Fruit fly (Drosophila melanogaster) whole organism, pupa: ENCODE measurements around the gene Ptip.

Experiments
- CG10348 ChIP-seq: fragments of 200-800 bp; sonication (Bioruptor generic); IDR thresholded peaks from 2 replicates; pipeline ENCODE4 v1.3.6; 2022; ENCODE audit warnings: missing biosample characterization, missing genetic modification characterization
- CG12605 ChIP-seq: fragments of 200-800 bp; sonication (Bioruptor generic); IDR thresholded peaks from 2 replicates; pipeline ENCODE4 v1.3.6; 2022; ENCODE audit warnings: missing biosample characterization, missing genetic modification characterization
- CG13204 ChIP-seq: fragments of 200-800 bp; sonication (Bioruptor generic); optimal IDR thresholded peaks from 2 replicates; lab custom pipeline; 2018; ENCODE audit warnings: missing biosample characterization, mild to moderate bottlenecking, missing genetic modification characterization, moderate library complexity
- CG14655 ChIP-seq: fragments of 200-800 bp; sonication (Bioruptor generic); optimal IDR thresholded peaks from 3 replicates; lab custom pipeline; 2017; ENCODE audit warnings: mild to moderate bottlenecking, missing biosample characterization, missing genetic modification reagents, missing genetic modification characterization
- CG15710 ChIP-seq: fragments of 200-800 bp; sonication (Bioruptor generic); optimal IDR thresholded peaks from 2 replicates; lab custom pipeline; 2018; ENCODE audit warnings: missing biosample characterization, mild to moderate bottlenecking, missing genetic modification characterization, moderate library complexity
- CG17806 ChIP-seq: fragments of 200-800 bp; sonication (Bioruptor generic); optimal IDR thresholded peaks from 2 replicates; lab custom pipeline; 2018; ENCODE audit warnings: missing biosample characterization, mild to moderate bottlenecking, missing genetic modification characterization, moderate library complexity
- CG32121 ChIP-seq: fragments of 200-800 bp; sonication (Bioruptor generic); IDR thresholded peaks from 2 replicates; pipeline ENCODE4 v1.3.6; 2022; ENCODE audit warnings: missing biosample characterization, missing genetic modification characterization
- CG34367 ChIP-seq: fragments of 200-800 bp; sonication (Bioruptor generic); optimal IDR thresholded peaks from 2 replicates; lab custom pipeline; 2018; ENCODE audit warnings: missing biosample characterization, mild to moderate bottlenecking, missing genetic modification characterization
- CG4496 ChIP-seq: fragments of 200-800 bp; sonication (Bioruptor generic); IDR thresholded peaks from 3 replicates; pipeline ENCODE4 v1.3.6; 2022; ENCODE audit warnings: missing biosample characterization, missing genetic modification characterization
- CG8159 ChIP-seq: fragments of 200-800 bp; sonication (Bioruptor generic); optimal IDR thresholded peaks from 3 replicates; lab custom pipeline; 2018; ENCODE audit warnings: missing biosample characterization, mild to moderate bottlenecking, missing genetic modification characterization, moderate library complexity
- CG8301 ChIP-seq: fragments of 200-800 bp; sonication (Bioruptor generic); optimal IDR thresholded peaks from 2 replicates; lab custom pipeline; 2018; ENCODE audit warnings: missing biosample characterization, mild to moderate bottlenecking, missing genetic modification characterization
- CG9948 ChIP-seq: fragments of 200-800 bp; sonication (Bioruptor generic); optimal IDR thresholded peaks from 2 replicates; lab custom pipeline; 2018; ENCODE audit warnings: missing biosample characterization, mild to moderate bottlenecking, missing genetic modification characterization, moderate library complexity
- D1 ChIP-seq: fragments of 200-800 bp; sonication (Bioruptor generic); optimal IDR thresholded peaks from 2 replicates; lab custom pipeline; 2018; ENCODE audit warnings: missing biosample characterization, mild to moderate bottlenecking, missing genetic modification characterization, moderate library complexity
- EcR ChIP-seq: fragments of 200-800 bp; sonication (Bioruptor generic); optimal IDR thresholded peaks from 3 replicates; lab custom pipeline; 2019; ENCODE audit warnings: missing biosample characterization, missing genetic modification characterization, mild to moderate bottlenecking, moderate library complexity, missing genetic modification reagents
- Ets98B ChIP-seq: fragments of 200-800 bp; sonication (Bioruptor generic); IDR thresholded peaks from 2 replicates; pipeline ENCODE4 v1.3.6; 2022; ENCODE audit warnings: missing biosample characterization, missing genetic modification characterization
- Pif1A ChIP-seq: fragments of 200-800 bp; sonication (Bioruptor generic); optimal IDR thresholded peaks from 3 replicates; lab custom pipeline; 2016; ENCODE audit warnings: missing biosample characterization, missing genetic modification characterization
- Pif1B ChIP-seq: fragments of 200-800 bp; sonication (Bioruptor generic); optimal IDR thresholded peaks from 3 replicates; lab custom pipeline; 2016; ENCODE audit warnings: missing biosample characterization, missing genetic modification characterization
- Snoo ChIP-seq: fragments of 200-800 bp; sonication (Bioruptor generic); optimal IDR thresholded peaks from 3 replicates; lab custom pipeline; 2017; ENCODE audit warnings: missing biosample characterization, mild to moderate bottlenecking, missing genetic modification characterization, inconsistent platforms
- fd96Ca ChIP-seq: fragments of 200-800 bp; sonication (Bioruptor generic); IDR thresholded peaks from 3 replicates; pipeline ENCODE4 v1.3.6; 2022; ENCODE audit warnings: missing biosample characterization, missing genetic modification characterization
- gl ChIP-seq: fragments of 200-800 bp; sonication (Bioruptor generic); optimal IDR thresholded peaks from 2 replicates; lab custom pipeline; 2018; ENCODE audit warnings: missing biosample characterization, mild to moderate bottlenecking, missing genetic modification characterization
- rn ChIP-seq: fragments of 200-800 bp; sonication (Bioruptor generic); IDR thresholded peaks from 2 replicates; pipeline ENCODE4 v1.3.6; 2022; ENCODE audit warnings: missing biosample characterization, missing genetic modification characterization

Gene Ptip

dm6 chr3L:14055815-14056516, 27.0 kb upstream of the Ptip start:
- no peak for TF ChIP-seq Pif1B (GFP tag; lab: Kevin White, UChicago)
- TF ChIP-seq CG13204 (GFP tag; lab: Kevin White, UChicago): peak; percentile 90

DNA sequence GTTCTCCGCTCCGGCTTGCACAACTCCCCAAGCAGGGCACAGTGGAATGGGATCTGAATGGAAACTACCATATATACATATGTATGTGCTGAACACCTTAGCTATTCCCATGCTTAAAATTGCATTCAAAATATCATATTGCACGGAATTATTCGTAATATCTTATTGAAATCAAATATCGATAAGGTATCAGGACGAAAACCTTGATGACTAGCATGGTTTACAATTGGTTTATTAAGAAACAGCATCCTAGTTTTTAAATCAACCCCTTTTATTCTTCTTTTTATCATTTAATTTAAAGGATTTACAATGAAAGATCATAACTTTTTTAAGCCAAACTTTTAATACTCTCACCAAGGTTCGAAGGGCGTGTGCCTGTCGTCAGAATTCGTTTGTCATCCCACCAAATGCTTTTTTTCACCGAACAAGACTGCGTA, 26.4 kb upstream of the Ptip start:
- TF ChIP-seq CG15710 (tag; lab: Kevin White, UChicago) (peak; percentile 3), CG8301 (peak; percentile 4), Pif1A (peak; percentile 51), CG13204 (GFP tag; lab: Kevin White, UChicago) (no peak), CG8159 (tag; lab: Kevin White, UChicago) (peak; percentile 28), CG32121 (GFP tag; lab: Robert Waterston, UW) (no peak), CG17806 (tag; lab: Kevin White, UChicago) (peak; percentile 4), Ets98B (GFP tag; lab: Robert Waterston, UW) (no peak), CG34367 (tag; lab: Kevin White, UChicago) (no peak), CG10348 (GFP tag; lab: Robert Waterston, UW) (no peak), D1 (tag; lab: Kevin White, UChicago) (peak; percentile 3), gl (no peak), CG9948 (tag; lab: Kevin White, UChicago) (no peak), CG12605 (GFP tag; lab: Robert Waterston, UW) (no peak), fd96Ca (GFP tag; lab: Robert Waterston, UW) (no peak), Pif1B (GFP tag; lab: Kevin White, UChicago) (no peak), CG4496 (GFP tag; lab: Robert Waterston, UW) (no peak), Snoo (peak; percentile 34), EcR (GFP tag; lab: Kevin White, UChicago) (no peak), CG14655 (GFP tag; lab: Kevin White, UChicago) (peak; percentile 43), rn (GFP tag; lab: Robert Waterston, UW) (no peak)

DNA sequence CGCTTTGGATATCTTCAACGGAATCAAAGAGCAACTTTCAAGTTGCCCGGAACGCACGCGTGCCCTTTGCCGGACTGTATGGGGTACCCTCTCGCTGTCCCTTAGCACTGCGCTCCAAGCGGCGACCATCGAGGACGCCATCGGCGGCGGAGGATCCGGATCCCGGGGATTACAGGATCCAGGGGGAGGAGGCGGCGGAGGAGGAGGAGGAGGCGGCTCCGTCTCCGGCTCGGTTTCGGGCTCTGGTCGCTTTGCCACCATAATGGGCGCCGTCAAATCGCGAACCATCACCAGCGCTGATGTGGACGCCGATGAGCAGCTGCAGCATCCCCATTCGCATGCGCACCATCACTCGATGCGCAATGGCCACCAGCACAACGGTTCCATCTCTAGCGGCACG, 24.9 kb upstream of the Ptip start:
- TF ChIP-seq CG9948 (tag; lab: Kevin White, UChicago) (no peak), EcR (GFP tag; lab: Kevin White, UChicago) (no peak), CG8301 (no peak), CG17806 (tag; lab: Kevin White, UChicago) (no peak), CG10348 (GFP tag; lab: Robert Waterston, UW) (no peak), D1 (tag; lab: Kevin White, UChicago) (no peak), Pif1B (GFP tag; lab: Kevin White, UChicago) (no peak), CG12605 (GFP tag; lab: Robert Waterston, UW) (no peak), CG14655 (GFP tag; lab: Kevin White, UChicago) (no peak), CG8159 (tag; lab: Kevin White, UChicago) (no peak), Snoo (no peak), CG4496 (GFP tag; lab: Robert Waterston, UW) (no peak), rn (GFP tag; lab: Robert Waterston, UW) (no peak), CG34367 (tag; lab: Kevin White, UChicago) (no peak), fd96Ca (GFP tag; lab: Robert Waterston, UW) (no peak), Ets98B (GFP tag; lab: Robert Waterston, UW) (no peak), CG32121 (GFP tag; lab: Robert Waterston, UW) (no peak), CG15710 (tag; lab: Kevin White, UChicago) (no peak)

- TF ChIP-seq EcR (GFP tag; lab: Kevin White, UChicago) (peak; percentile 60), CG9948 (tag; lab: Kevin White, UChicago) (no peak), CG4496 (GFP tag; lab: Robert Waterston, UW) (peak; percentile 65; the same call in 2 of the 3 replicates), CG14655 (GFP tag; lab: Kevin White, UChicago) (no peak), CG10348 (GFP tag; lab: Robert Waterston, UW) (no peak), Pif1B (GFP tag; lab: Kevin White, UChicago) (no peak), D1 (tag; lab: Kevin White, UChicago) (peak; percentile 27), Snoo (peak; percentile 30), CG13204 (GFP tag; lab: Kevin White, UChicago) (peak; percentile 28), CG8301 (peak; percentile 18), CG34367 (tag; lab: Kevin White, UChicago) (peak; percentile 4), CG32121 (GFP tag; lab: Robert Waterston, UW) (peak; percentile 29; the same call in 1 of the 2 replicates), rn (GFP tag; lab: Robert Waterston, UW) (no peak), CG15710 (tag; lab: Kevin White, UChicago) (no peak), Ets98B (GFP tag; lab: Robert Waterston, UW) (peak; percentile 16; the same call in 1 of the 2 replicates), Pif1A (no peak), gl (peak; percentile 17), CG8159 (tag; lab: Kevin White, UChicago) (peak; percentile 33), fd96Ca (GFP tag; lab: Robert Waterston, UW) (no peak), CG12605 (GFP tag; lab: Robert Waterston, UW) (no peak), CG17806 (tag; lab: Kevin White, UChicago) (peak; percentile 17)
These were observed 24.2 kb upstream of the Ptip start, which contains the start of the genes CG13484 and Frl for dm6 chr3L:14053073-14053643. Gene CG13484, minus strand, starts transcription at chr3L:14053079. Gene Frl, plus strand, starts transcription at chr3L:14053215.
